Fruit fly (Drosophila melanogaster): ENCODE results near the gene betaNACtes2.
A peak's percentile ranks its signal among the peaks of the same experiment; 100 is the strongest.
"Not testable (repeated sequence)": the region's sequence is repeated elsewhere in the genome, so short reads cannot be mapped to it uniquely, and the experiment has no call there.

The betaNACtes2 gene

DNA sequence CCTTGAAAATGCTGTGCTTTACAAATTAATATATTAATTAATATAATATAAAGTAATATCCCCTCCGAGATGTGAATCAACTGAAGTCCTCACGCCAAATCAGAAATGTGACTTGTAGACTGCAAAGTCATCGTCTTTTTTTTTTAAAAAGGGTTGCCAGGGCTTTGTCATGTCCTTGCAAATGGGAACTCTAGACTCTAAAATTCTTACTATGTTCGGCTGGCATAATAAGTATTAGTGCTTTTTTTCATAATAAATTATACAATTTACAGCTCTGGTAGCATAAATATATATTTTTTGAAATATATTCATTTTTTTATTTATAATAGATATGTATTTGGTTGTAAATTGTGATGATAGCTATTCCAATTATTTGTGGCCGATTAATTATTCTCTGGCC, at the start of gene betaNACtes2:
betaNACtes2 (minus strand) TSS at position 101 of the 400 bp plus-strand sequence.
- not testable (repeated sequence) for TF ChIP-seq Abd-B, fru, GATAd (GFP tag; optimal IDR thresholded peaks at IDR 0.05)

DNA sequence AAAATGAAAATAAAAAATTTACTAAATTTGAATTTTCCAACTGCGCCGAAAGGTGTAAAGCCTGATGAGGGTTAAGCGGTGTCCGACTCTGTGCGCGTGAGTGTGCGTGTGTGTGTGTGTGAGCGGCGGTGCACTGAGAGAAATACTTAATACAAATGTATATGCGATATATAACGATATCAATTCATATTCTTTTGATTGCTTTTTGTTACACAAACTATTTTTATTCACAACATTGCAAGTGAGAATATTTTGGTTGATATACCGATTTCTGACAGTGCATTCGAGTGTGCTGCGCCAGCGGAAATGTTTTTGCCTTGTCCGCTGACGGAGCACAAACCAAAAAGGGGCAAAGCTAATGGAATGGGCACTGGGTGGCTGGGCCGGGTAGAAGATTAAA, 16.9 kb upstream of the betaNACtes2 start:
- no peak for TF ChIP-seq dl (GFP tag; optimal IDR thresholded peaks at IDR 0.05; ENCODE audit: insufficient read depth in 1 of 2, partially characterized antibody in 2 of 2)
- peak; percentile 1 for TF ChIP-seq h (GFP tag; optimal IDR thresholded peaks at IDR 0.05)
- TF ChIP-seq fru (GFP tag; optimal IDR thresholded peaks at IDR 0.05), result peak; percentile 25
- no peak for TF ChIP-seq Mio (GFP tag; optimal IDR thresholded peaks at IDR 0.05)
- TF ChIP-seq usp (GFP tag; optimal IDR thresholded peaks at IDR 0.05), result no peak
- peak in 1 of 2 experiments; percentile 24 for TF ChIP-seq foxo (GFP tag; optimal IDR thresholded peaks at IDR 0.05)
- TF ChIP-seq Myc (optimal IDR thresholded peaks at IDR 0.05), result no peak
- TF ChIP-seq Jra (GFP tag; optimal IDR thresholded peaks at IDR 0.05), result no peak
- no peak for TF ChIP-seq Dfd (GFP tag; optimal IDR thresholded peaks at IDR 0.05)
- no peak for TF ChIP-seq lola (GFP tag; optimal IDR thresholded peaks at IDR 0.05)
- no peak for TF ChIP-seq Hnf4 (GFP tag; optimal IDR thresholded peaks at IDR 0.05)
- TF ChIP-seq CrebA (GFP tag; optimal IDR thresholded peaks at IDR 0.05; ENCODE audit: borderline replicate concordance), result no peak
- no peak for TF ChIP-seq Hr78 (GFP tag; optimal IDR thresholded peaks at IDR 0.05)
- TF ChIP-seq Sp1 (GFP tag; optimal IDR thresholded peaks at IDR 0.05), result no peak
- no peak for TF ChIP-seq jim (GFP tag; optimal IDR thresholded peaks at IDR 0.05)
- TF ChIP-seq GATAd (GFP tag; optimal IDR thresholded peaks at IDR 0.05), result no peak
- TF ChIP-seq sv (GFP tag; optimal IDR thresholded peaks at IDR 0.05), result no peak
- peak; percentile 31 for TF ChIP-seq HLH106 (tag; optimal IDR thresholded peaks at IDR 0.05)

DNA sequence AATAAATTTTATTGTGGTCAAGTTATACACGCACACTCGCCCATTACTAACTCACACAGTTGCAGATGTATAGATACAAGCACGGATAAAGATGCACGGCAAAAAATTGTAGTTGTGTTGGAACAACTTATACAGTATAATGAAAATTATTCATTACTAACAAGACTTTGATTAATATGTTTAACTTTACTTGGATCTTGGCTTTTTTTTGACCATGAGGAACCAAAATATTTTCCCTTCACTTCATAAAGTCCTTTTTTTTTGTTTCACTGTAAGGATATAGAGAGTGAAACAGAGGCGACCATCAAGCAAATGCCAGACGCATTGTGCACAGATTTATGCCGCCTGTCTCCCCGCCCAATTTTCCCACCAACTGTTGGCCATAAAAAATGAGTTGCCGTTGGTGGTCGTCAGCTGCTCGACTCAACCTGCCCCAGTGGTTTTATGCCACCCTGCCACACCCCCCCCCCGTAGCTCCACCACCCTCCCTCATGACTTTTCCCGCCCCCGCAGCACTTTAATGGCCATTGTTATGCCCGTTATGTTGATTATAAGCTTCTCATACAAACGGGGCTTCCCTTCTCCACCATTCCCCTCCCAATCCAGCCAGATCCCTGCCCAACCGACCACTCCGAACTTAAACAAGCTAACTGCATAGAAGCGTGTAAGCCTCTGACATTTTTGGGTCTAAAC, 16.3 kb upstream of the betaNACtes2 start:
- TF ChIP-seq Vsx2 (GFP tag; optimal IDR thresholded peaks at IDR 0.05; ENCODE audit: partially characterized antibody) (no peak), psq (GFP tag; optimal IDR thresholded peaks at IDR 0.05) (no peak), Hnf4 (GFP tag; optimal IDR thresholded peaks at IDR 0.05) (no peak), CG32264 (GFP tag; optimal IDR thresholded peaks at IDR 0.05) (no peak), sage (GFP tag; optimal IDR thresholded peaks at IDR 0.05) (no peak), GATAd (GFP tag; optimal IDR thresholded peaks at IDR 0.05) (no peak), dmrt93B (GFP tag; optimal IDR thresholded peaks at IDR 0.05) (no peak), Mio (GFP tag; optimal IDR thresholded peaks at IDR 0.05) (no peak), dl (GFP tag; optimal IDR thresholded peaks at IDR 0.05; ENCODE audit: insufficient read depth in 1 of 2, partially characterized antibody in 2 of 2) (no peak)

DNA sequence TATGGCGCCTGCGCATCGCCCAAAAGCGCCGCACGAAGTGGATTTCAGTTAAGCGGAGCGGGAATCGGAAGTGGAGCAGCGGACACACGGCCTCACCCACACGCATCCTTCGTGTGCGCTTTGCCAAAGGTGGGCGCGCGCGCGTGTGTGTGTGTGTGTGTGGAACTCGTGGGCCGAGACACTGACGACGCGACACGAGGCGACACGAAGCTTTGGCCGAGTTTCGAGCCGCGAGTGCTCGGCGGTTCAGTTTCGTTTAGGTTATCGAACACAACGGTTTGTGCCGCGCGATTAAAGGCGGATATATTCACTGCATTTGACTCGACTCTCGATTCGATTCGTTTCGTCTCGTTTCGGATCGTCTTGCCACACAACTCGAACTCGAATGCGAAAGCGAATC, 6.6 kb upstream of the betaNACtes2 start, which contains the start of gene dpr8:
dpr8 (plus strand) TSS at position 264 of the 400 bp plus-strand sequence.
- TF ChIP-seq foxo (GFP tag; optimal IDR thresholded peaks at IDR 0.05), result no peak
- no peak for TF ChIP-seq GATAd (GFP tag; optimal IDR thresholded peaks at IDR 0.05)
- TF ChIP-seq Mio (GFP tag; optimal IDR thresholded peaks at IDR 0.05), result no peak
- TF ChIP-seq Hr83 (GFP tag; optimal IDR thresholded peaks at IDR 0.05; ENCODE audit: poor library complexity, severe bottlenecking), result no peak
- no peak for TF ChIP-seq dl (GFP tag; optimal IDR thresholded peaks at IDR 0.05; ENCODE audit: insufficient read depth in 1 of 2, partially characterized antibody in 2 of 2)
- TF ChIP-seq N (GFP tag; optimal IDR thresholded peaks at IDR 0.05), result no peak
- no peak for TF ChIP-seq Abd-B (GFP tag; optimal IDR thresholded peaks at IDR 0.05)
- no peak for TF ChIP-seq lola (GFP tag; optimal IDR thresholded peaks at IDR 0.05)
- TF ChIP-seq HLH106 (tag; optimal IDR thresholded peaks at IDR 0.05), result no peak
- TF ChIP-seq jim (GFP tag; optimal IDR thresholded peaks at IDR 0.05), result no peak
- TF ChIP-seq usp (GFP tag; optimal IDR thresholded peaks at IDR 0.05), result no peak
- no peak for TF ChIP-seq OdsH (GFP tag; optimal IDR thresholded peaks at IDR 0.05)

DNA sequence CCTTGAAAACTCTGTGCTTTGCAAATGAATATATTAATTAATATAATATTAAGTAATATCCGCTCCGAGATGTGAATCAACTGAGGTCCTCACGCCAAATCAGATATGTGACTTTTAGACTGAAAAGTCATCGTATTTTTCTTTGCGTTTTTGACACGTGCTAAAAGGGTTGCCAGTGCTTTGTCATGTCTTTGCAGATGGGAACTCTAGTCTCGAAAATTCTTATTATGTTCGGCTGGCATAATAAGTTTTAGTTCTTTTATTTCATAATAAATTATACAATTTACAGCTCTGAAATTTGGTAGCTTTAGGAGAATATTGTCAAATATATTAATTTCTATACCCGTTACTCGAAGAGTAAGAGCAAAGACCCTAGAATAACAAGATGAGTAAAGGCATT, 1.7 kb upstream of the betaNACtes2 start, which contains the start of gene betaNACtes6:
betaNACtes6 (minus strand) TSS at position 101 of the 400 bp plus-strand sequence.
- TF ChIP-seq rgr (GFP tag; optimal IDR thresholded peaks at IDR 0.05); dsf (GFP tag; optimal IDR thresholded peaks at IDR 0.05; ENCODE audit: borderline replicate concordance); Rel (GFP tag; optimal IDR thresholded peaks at IDR 0.05); Rel (tag; optimal IDR thresholded peaks at IDR 0.05): not testable (repeated sequence)

Data from whole organism, wandering third instar larva.